Fruit fly (Drosophila melanogaster) whole organism, adult: Measurements from ENCODE around the gene topi.
A peak's percentile ranks its signal among the peaks of the same experiment; 100 is the strongest.

Experiments used
- CG11617 ChIP-seq: fragments of 200-800 bp; sonication (Bioruptor generic); optimal IDR thresholded peaks from 2 replicates; lab custom pipeline; 2017; ENCODE audit warnings: mild to moderate bottlenecking, missing biosample characterization, missing genetic modification reagents, missing genetic modification characterization
- CG12768 ChIP-seq: fragments of 200-800 bp; sonication (Bioruptor generic); optimal IDR thresholded peaks from 2 replicates; lab custom pipeline; 2017; ENCODE audit warnings: missing biosample characterization, missing genetic modification characterization, mild to moderate bottlenecking, moderate library complexity, missing genetic modification reagents
- CG14711 ChIP-seq: fragments of 200-800 bp; sonication (Bioruptor generic); optimal IDR thresholded peaks from 2 replicates; lab custom pipeline; 2018; ENCODE audit warnings: missing biosample characterization, mild to moderate bottlenecking, missing genetic modification characterization, moderate library complexity
- CG1620 ChIP-seq: fragments of 200-800 bp; sonication (Bioruptor generic); optimal IDR thresholded peaks from 2 replicates; lab custom pipeline; 2016; ENCODE audit warnings: missing biosample characterization, missing genetic modification characterization
- CG33017 ChIP-seq: fragments of 200-800 bp; sonication (Bioruptor generic); optimal IDR thresholded peaks from 2 replicates; lab custom pipeline; 2018; ENCODE audit warnings: missing biosample characterization, mild to moderate bottlenecking, missing genetic modification characterization, moderate library complexity
- CG5204 ChIP-seq: fragments of 200-800 bp; sonication (Bioruptor generic); optimal IDR thresholded peaks from 2 replicates; lab custom pipeline; 2016; ENCODE audit warnings: missing biosample characterization, missing genetic modification characterization
- CG7045 ChIP-seq: fragments of 200-800 bp; sonication (Bioruptor generic); optimal IDR thresholded peaks from 2 replicates; lab custom pipeline; 2017; ENCODE audit warnings: missing biosample characterization, mild to moderate bottlenecking, missing genetic modification characterization
- CG7101 ChIP-seq: fragments of 200-800 bp; sonication (Bioruptor generic); optimal IDR thresholded peaks from 2 replicates; lab custom pipeline; 2018; ENCODE audit warnings: missing biosample characterization, mild to moderate bottlenecking, missing genetic modification characterization, moderate library complexity
- Clk ChIP-seq: fragments of 200-800 bp; sonication (Bioruptor generic); optimal IDR thresholded peaks from 2 replicates; lab custom pipeline; 2017; ENCODE audit warnings: missing biosample characterization, missing genetic modification characterization
- Crg-1 ChIP-seq: fragments of 200-800 bp; sonication (Bioruptor generic); optimal IDR thresholded peaks from 2 replicates; lab custom pipeline; 2016; ENCODE audit warnings: missing biosample characterization, missing genetic modification characterization
- Hr96 ChIP-seq: fragments of 200-800 bp; sonication (Bioruptor generic); optimal IDR thresholded peaks from 2 replicates; lab custom pipeline; 2016; ENCODE audit warnings: missing biosample characterization, missing genetic modification characterization
- Mnt ChIP-seq: fragments of 200-800 bp; sonication (Bioruptor generic); optimal IDR thresholded peaks from 2 replicates; lab custom pipeline; 2016; ENCODE audit warnings: missing biosample characterization, mild to moderate bottlenecking, missing genetic modification characterization
- bab1 ChIP-seq: fragments of 200-800 bp; sonication (Bioruptor generic); optimal IDR thresholded peaks from 3 replicates; lab custom pipeline; 2019; ENCODE audit warnings: missing biosample characterization, mild to moderate bottlenecking, missing genetic modification characterization, moderate library complexity
- cic ChIP-seq: fragments of 200-800 bp; sonication (Bioruptor generic); optimal IDR thresholded peaks from 2 replicates; lab custom pipeline; 2017; ENCODE audit warnings: missing biosample characterization, mild to moderate bottlenecking, missing genetic modification characterization, moderate library complexity
- cnc ChIP-seq, 2 experiments: fragments of >200 bp; optimal IDR thresholded peaks; 2 replicates each; lab custom pipeline; 2017
- kay ChIP-seq: fragments of 200-800 bp; sonication (Bioruptor generic); peaks from one replicate; lab custom pipeline; 2016; ENCODE audit warnings: missing biosample characterization, missing genetic modification characterization, borderline replicate concordance
- ovo ChIP-seq: fragments of 200-800 bp; sonication (Bioruptor generic); optimal IDR thresholded peaks from 2 replicates; lab custom pipeline; 2016; ENCODE audit warnings: missing biosample characterization, missing genetic modification characterization
- pad ChIP-seq: fragments of 200-800 bp; sonication (Bioruptor generic); optimal IDR thresholded peaks from 3 replicates; lab custom pipeline; 2017; ENCODE audit warnings: missing biosample characterization, missing genetic modification characterization, mild to moderate bottlenecking, moderate library complexity, missing genetic modification reagents
- tj ChIP-seq: fragments of 200-800 bp; sonication (Bioruptor generic); optimal IDR thresholded peaks from 3 replicates; lab custom pipeline; 2017; ENCODE audit warnings: missing biosample characterization, mild to moderate bottlenecking, missing genetic modification characterization, moderate library complexity
- toe ChIP-seq: fragments of 200-800 bp; sonication (Bioruptor generic); optimal IDR thresholded peaks from 2 replicates; lab custom pipeline; 2016; ENCODE audit warnings: missing biosample characterization, missing genetic modification characterization

Gene topi

dm6 chr3R:9745442-9745841 is 29.5 kb upstream of the topi start:
- no peak for TF ChIP-seq bab1 (GFP tag; lab: Kevin White, UChicago)
- TF ChIP-seq toe, result no peak
- TF ChIP-seq Crg-1 (GFP tag; lab: Kevin White, UChicago), result no peak
- no peak for TF ChIP-seq CG5204 (GFP tag; lab: Kevin White, UChicago)
- no peak for TF ChIP-seq cnc (optimal IDR thresholded peaks at IDR 0.05; lab: Kevin White, UChicago)
- no peak for TF ChIP-seq CG14711 (tag; lab: Kevin White, UChicago)
- TF ChIP-seq CG7045 (GFP tag; lab: Kevin White, UChicago), result no peak
- no peak for TF ChIP-seq Mnt
- no peak for TF ChIP-seq CG33017 (tag; lab: Kevin White, UChicago)
- TF ChIP-seq kay, result no peak
- TF ChIP-seq Hr96 (GFP tag; lab: Kevin White, UChicago), result no peak
- no peak for TF ChIP-seq cic (GFP tag; lab: Kevin White, UChicago)
- no peak for TF ChIP-seq CG12768 (GFP tag; lab: Kevin White, UChicago)
- no peak for TF ChIP-seq CG1620 (GFP tag; lab: Kevin White, UChicago)
- TF ChIP-seq Clk (GFP tag; lab: Kevin White, UChicago), result no peak

- TF ChIP-seq CG14711 (tag; lab: Kevin White, UChicago) (no peak), Clk (GFP tag; lab: Kevin White, UChicago) (no peak), Crg-1 (GFP tag; lab: Kevin White, UChicago) (no peak), bab1 (GFP tag; lab: Kevin White, UChicago) (no peak), cnc (optimal IDR thresholded peaks at IDR 0.05; lab: Kevin White, UChicago) (no peak), CG7045 (GFP tag; lab: Kevin White, UChicago) (no peak), tj (GFP tag; lab: Kevin White, UChicago) (no peak), ovo (GFP tag; lab: Kevin White, UChicago) (no peak), kay (no peak), Mnt (no peak), CG5204 (GFP tag; lab: Kevin White, UChicago) (no peak)
Observed at dm6 chr3R:9746267-9746666, 28.7 kb upstream of the topi start, which contains the start of gene CG34409. CG34409 (minus strand) TSS chr3R:9746367.

dm6 chr3R:9747272-9747874 is 27.5 kb upstream of the topi start, which contains the start of gene CG12948:
CG12948 (minus strand) TSS chr3R:9747744.
- peak; percentile 43 for TF ChIP-seq tj (GFP tag; lab: Kevin White, UChicago)
- TF ChIP-seq cnc (optimal IDR thresholded peaks at IDR 0.05; lab: Kevin White, UChicago), result no peak
- TF ChIP-seq cic (GFP tag; lab: Kevin White, UChicago), result peak; percentile 9
- peak; percentile 43 for TF ChIP-seq Crg-1 (GFP tag; lab: Kevin White, UChicago)
- TF ChIP-seq ovo (GFP tag; lab: Kevin White, UChicago), result no peak
- no peak for TF ChIP-seq CG5204 (GFP tag; lab: Kevin White, UChicago)
- TF ChIP-seq pad, result peak; percentile 40
- no peak for TF ChIP-seq Clk (GFP tag; lab: Kevin White, UChicago)
- peak; percentile 77 for TF ChIP-seq CG7101 (tag; lab: Kevin White, UChicago)
- peak; percentile 61 for TF ChIP-seq CG11617 (GFP tag; lab: Kevin White, UChicago)
- TF ChIP-seq CG14711 (tag; lab: Kevin White, UChicago), result peak; percentile 63
- peak; percentile 36 for TF ChIP-seq CG12768 (GFP tag; lab: Kevin White, UChicago)
- TF ChIP-seq toe, result no peak
- peak; percentile 27 for TF ChIP-seq CG7045 (GFP tag; lab: Kevin White, UChicago)
- TF ChIP-seq bab1 (GFP tag; lab: Kevin White, UChicago), result peak; percentile 68
- TF ChIP-seq CG1620 (GFP tag; lab: Kevin White, UChicago), result peak; percentile 65
- peak; percentile 64 for TF ChIP-seq CG33017 (tag; lab: Kevin White, UChicago)
- peak; percentile 61 for TF ChIP-seq Mnt
- TF ChIP-seq Hr96 (GFP tag; lab: Kevin White, UChicago), result no peak
- TF ChIP-seq kay, result no peak

dm6 chr3R:9747875-9747899 is 27.2 kb upstream of the topi start, which contains the start of gene PpD3:
PpD3 (plus strand) TSS chr3R:9747875.
- TF ChIP-seq CG14711 (tag; lab: Kevin White, UChicago), result no peak
- TF ChIP-seq cnc (optimal IDR thresholded peaks at IDR 0.05; lab: Kevin White, UChicago), result no peak
- TF ChIP-seq ovo (GFP tag; lab: Kevin White, UChicago), result no peak
- no peak for TF ChIP-seq CG7101 (tag; lab: Kevin White, UChicago)
- TF ChIP-seq pad, result no peak
- no peak for TF ChIP-seq CG12768 (GFP tag; lab: Kevin White, UChicago)
- TF ChIP-seq Mnt, result no peak
- no peak for TF ChIP-seq toe
- TF ChIP-seq tj (GFP tag; lab: Kevin White, UChicago), result no peak
- TF ChIP-seq bab1 (GFP tag; lab: Kevin White, UChicago), result no peak
- no peak for TF ChIP-seq Clk (GFP tag; lab: Kevin White, UChicago)
- no peak for TF ChIP-seq Crg-1 (GFP tag; lab: Kevin White, UChicago)
- TF ChIP-seq CG1620 (GFP tag; lab: Kevin White, UChicago), result no peak

- no peak for TF ChIP-seq bab1 (GFP tag; lab: Kevin White, UChicago)
- TF ChIP-seq CG11617 (GFP tag; lab: Kevin White, UChicago), result no peak
- no peak for TF ChIP-seq CG1620 (GFP tag; lab: Kevin White, UChicago)
- no peak for TF ChIP-seq Hr96 (GFP tag; lab: Kevin White, UChicago)
- no peak for TF ChIP-seq CG12768 (GFP tag; lab: Kevin White, UChicago)
- TF ChIP-seq CG5204 (GFP tag; lab: Kevin White, UChicago), result no peak
- TF ChIP-seq tj (GFP tag; lab: Kevin White, UChicago), result no peak
- no peak for TF ChIP-seq Mnt
- no peak for TF ChIP-seq CG33017 (tag; lab: Kevin White, UChicago)
- no peak for TF ChIP-seq kay
- TF ChIP-seq cic (GFP tag; lab: Kevin White, UChicago), result no peak
- no peak for TF ChIP-seq ovo (GFP tag; lab: Kevin White, UChicago)
- no peak for TF ChIP-seq Clk (GFP tag; lab: Kevin White, UChicago)
- no peak for TF ChIP-seq toe
- TF ChIP-seq pad, result no peak
- TF ChIP-seq CG7101 (tag; lab: Kevin White, UChicago), result no peak
- no peak for TF ChIP-seq CG7045 (GFP tag; lab: Kevin White, UChicago)
Observed at dm6 chr3R:9747900-9748663, 26.8 kb upstream of the topi start.
